Worm (Caenorhabditis elegans) whole organism, early embryonic: ENCODE measurements around the gene lig-4.

ENCODE experiments used
- F13C5.2 ChIP-seq: sonication (generic microtip); optimal IDR thresholded peaks from 2 replicates; lab custom pipeline; 2017; ENCODE audit warnings: mild to moderate bottlenecking, missing genetic modification characterization, inconsistent platforms, missing compliant biosample characterization
- ama-1 ChIP-seq: fragments of 150-350 bp; optimal IDR thresholded peaks from 2 replicates; lab custom pipeline; 2014
- ceh-36 ChIP-seq: sonication (generic microtip); optimal IDR thresholded peaks from 2 replicates; lab custom pipeline; 2016; ENCODE audit warnings: missing genetic modification characterization, inconsistent platforms, missing compliant biosample characterization
- ets-7 ChIP-seq: sonication (generic microtip); optimal IDR thresholded peaks from 2 replicates; lab custom pipeline; 2016; ENCODE audit warnings: missing genotype, missing genetic modification characterization, missing compliant biosample characterization
- hnd-1 ChIP-seq: sonication (generic microtip); optimal IDR thresholded peaks from 2 replicates; lab custom pipeline; 2016; ENCODE audit warnings: missing genetic modification characterization, missing compliant biosample characterization
- tbx-11 ChIP-seq: fragments of 200-800 bp; sonication (Bioruptor generic); IDR thresholded peaks from 2 replicates; pipeline ENCODE4 v1.3.6; 2022; ENCODE audit warnings: missing genetic modification characterization, missing compliant biosample characterization
- tbx-37 ChIP-seq: fragments of 200-800 bp; sonication (Bioruptor generic); conservative IDR thresholded peaks from 2 replicates; pipeline ENCODE4 v1.3.6; 2022; ENCODE audit warnings: missing genetic modification reagents, missing genetic modification characterization, missing compliant biosample characterization

DNA sequence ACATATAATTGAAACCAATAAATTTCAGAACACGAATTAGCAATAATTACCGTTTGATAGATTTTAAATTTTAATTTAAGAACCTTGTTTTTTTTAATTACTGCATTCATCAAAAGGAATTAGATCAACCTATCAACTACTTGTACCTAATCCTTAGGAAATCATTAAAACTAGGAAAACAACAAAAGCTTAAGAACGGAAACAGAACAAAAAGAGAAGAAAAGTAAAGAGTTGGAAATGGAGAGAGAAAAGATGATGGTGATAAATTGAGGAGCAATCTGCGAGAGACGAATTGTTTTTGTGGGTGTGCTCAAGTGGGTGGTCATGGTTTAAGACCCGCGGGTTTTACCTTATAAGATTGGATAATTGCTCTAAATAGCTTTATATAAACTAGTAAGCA, 14.1 kb downstream of the lig-4 start:
- TF ChIP-seq ama-1 (lab: Kevin White, UChicago), result no peak
- TF ChIP-seq hnd-1 (tag; lab: Kevin White, UChicago), result no peak
- no peak for TF ChIP-seq F13C5.2 (tag; lab: Kevin White, UChicago)
- no peak for TF ChIP-seq ceh-36 (tag; lab: Kevin White, UChicago)
- TF ChIP-seq tbx-37 (GFP tag; lab: Robert Waterston, UW), result no peak
- TF ChIP-seq tbx-11 (GFP tag; lab: Robert Waterston, UW), result no peak
- no peak for TF ChIP-seq ets-7
